Worm (Caenorhabditis elegans) whole organism, L1 larva: Measurements from ENCODE around the gene him-5.

Experiments
- egl-27 ChIP-seq, 2 experiments: fragments of 150-350 bp in 1 of 2; sonication (generic microtip); optimal IDR thresholded peaks; 3 replicates each; lab custom pipeline; 2017 to 2018; ENCODE audit warnings: missing biosample characterization in 2 of 2, missing genetic modification characterization in 2 of 2, missing genetic modification reagents in 2 of 2
- lin-15B ChIP-seq: fragments of 150-350 bp; sonication (generic microtip); optimal IDR thresholded peaks from 3 replicates; lab custom pipeline; 2014; ENCODE audit warnings: missing biosample characterization, missing genetic modification characterization
- lir-3 ChIP-seq: sonication (generic microtip); optimal IDR thresholded peaks from 2 replicates; lab custom pipeline; 2016; ENCODE audit warnings: mild to moderate bottlenecking, missing genetic modification characterization, moderate library complexity, missing compliant biosample characterization; ENCODE audit not compliant: poor library complexity

DNA sequence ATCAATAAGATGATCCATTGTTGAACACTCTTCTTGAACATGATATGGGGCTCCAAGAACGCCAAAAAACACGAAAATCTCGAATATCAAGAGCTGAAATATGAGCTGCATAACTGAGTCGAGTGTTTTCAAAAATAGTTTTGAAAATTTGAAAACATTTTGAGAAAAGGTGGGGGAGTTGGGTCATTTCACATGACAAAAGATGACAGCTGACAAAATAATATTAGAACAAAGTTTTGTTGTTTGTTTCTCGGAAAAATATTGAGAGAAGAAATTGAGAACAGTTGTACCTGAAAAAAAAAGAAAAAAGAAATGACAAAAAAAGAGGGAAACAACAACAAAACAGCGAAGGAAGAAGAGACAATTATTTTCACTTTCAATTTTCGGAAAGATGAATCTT is 8.3 kb downstream of the him-5 start, which contains the start of the genes D1086.2 and D1086.1:
- TF ChIP-seq lir-3 (no peak), lin-15B (tag; lab: Kevin White, UChicago) (no peak), egl-27 (tag; optimal IDR thresholded peaks at IDR 0.05; lab: Kevin White, UChicago) (no peak)
